Worm (Caenorhabditis elegans) whole organism, L1 larva: ENCODE data around the gene srbc-3.

Source experiments
- C34B4.2 ChIP-seq: sonication (generic microtip); optimal IDR thresholded peaks from 2 replicates; lab custom pipeline; 2017; ENCODE audit warnings: mild to moderate bottlenecking, missing genetic modification characterization, missing compliant biosample characterization
- F16B12.6 ChIP-seq: fragments of 150-350 bp; optimal IDR thresholded peaks from 2 replicates; lab custom pipeline; 2014; ENCODE audit warnings: missing biosample characterization, missing genetic modification characterization
- Y116A8C.19 ChIP-seq: sonication (generic microtip); optimal IDR thresholded peaks from 2 replicates; lab custom pipeline; 2016; ENCODE audit warnings: missing compliant biosample characterization, missing genetic modification characterization, borderline replicate concordance
- alr-1 ChIP-seq: fragments of 200-800 bp; sonication (Bioruptor generic); optimal IDR thresholded peaks from 2 replicates; lab custom pipeline; 2018; ENCODE audit warnings: borderline replicate concordance, mild to moderate bottlenecking, missing genetic modification characterization, missing compliant biosample characterization
- aly-2 ChIP-seq: fragments of 150-350 bp; optimal IDR thresholded peaks from 2 replicates; lab custom pipeline; 2014; ENCODE audit warnings: missing biosample characterization, missing genetic modification characterization
- blmp-1 ChIP-seq: fragments of 150-350 bp; optimal IDR thresholded peaks from 2 replicates; lab custom pipeline; 2014; ENCODE audit warnings: missing biosample characterization, missing genetic modification characterization
- ceh-63 ChIP-seq: fragments of 200-800 bp; sonication (Bioruptor generic); optimal IDR thresholded peaks from 2 replicates; lab custom pipeline; 2018; ENCODE audit warnings: mild to moderate bottlenecking, missing genetic modification characterization, missing compliant biosample characterization
- ceh-8 ChIP-seq: fragments of 200-800 bp; sonication (Bioruptor generic); optimal IDR thresholded peaks from 2 replicates; lab custom pipeline; 2018; ENCODE audit warnings: mild to moderate bottlenecking, missing genetic modification characterization, moderate library complexity, missing compliant biosample characterization
- ceh-82 ChIP-seq, 3 experiments: fragments of 150-350 bp in 1 of 3; sonication (generic microtip) in 2 of 3; optimal IDR thresholded peaks; 2 replicates each; lab custom pipeline; 2014 to 2017; ENCODE audit warnings: missing biosample characterization in 3 of 3, missing genetic modification characterization in 3 of 3
- ceh-88 ChIP-seq: fragments of 200-800 bp; sonication (Bioruptor generic); IDR thresholded peaks from 2 replicates; pipeline ENCODE4 v1.3.6; 2022; ENCODE audit warnings: missing genetic modification characterization, missing compliant biosample characterization
- ces-1 ChIP-seq: fragments of 150-350 bp; optimal IDR thresholded peaks from 2 replicates; lab custom pipeline; 2014; ENCODE audit warnings: missing biosample characterization, missing genetic modification reagents, missing genetic modification characterization
- dpl-1 ChIP-seq, 3 experiments: fragments of 150-350 bp in 2 of 3; sonication (generic microtip) in 1 of 3; optimal IDR thresholded peaks; 2 replicates each; lab custom pipeline; 2014 to 2017; ENCODE audit warnings: missing biosample characterization in 3 of 3, missing genetic modification characterization in 3 of 3, missing genetic modification reagents in 3 of 3
- efl-1 ChIP-seq, 4 experiments: fragments of 150-350 bp; optimal IDR thresholded peaks in 3 of 4; peaks in 1 of 4; 1 replicate in 1 of 4; 2 replicates in 3 of 4; lab custom pipeline; 2014; ENCODE audit warnings: missing biosample characterization in 2 of 4, missing genetic modification characterization in 2 of 4, missing genetic modification reagents in 2 of 4
- efl-3 ChIP-seq: fragments of 200-800 bp; sonication (Bioruptor generic); optimal IDR thresholded peaks from 2 replicates; lab custom pipeline; 2018; ENCODE audit warnings: mild to moderate bottlenecking, missing genetic modification characterization, missing compliant biosample characterization
- egl-13 ChIP-seq: sonication (generic microtip); optimal IDR thresholded peaks from 2 replicates; lab custom pipeline; 2016; ENCODE audit warnings: missing genotype, missing genetic modification reagents, missing genetic modification characterization, missing compliant biosample characterization
- elt-3 ChIP-seq, 6 experiments: fragments of 150-350 bp in 1 of 6; sonication (generic microtip); optimal IDR thresholded peaks; 2 replicates each; lab custom pipeline; 2017 to 2018; ENCODE audit warnings: missing biosample characterization in 6 of 6, missing genetic modification characterization in 6 of 6, inconsistent platforms in 1 of 6
- ets-5 ChIP-seq: fragments of 200-800 bp; sonication (Bioruptor generic); IDR thresholded peaks from 2 replicates; pipeline ENCODE4 v1.3.6; 2022; ENCODE audit warnings: missing genetic modification characterization, missing compliant biosample characterization
- fkh-10 ChIP-seq: sonication (generic microtip); optimal IDR thresholded peaks from 2 replicates; lab custom pipeline; 2017; ENCODE audit warnings: missing biosample characterization, missing genetic modification reagents, missing genetic modification characterization
- fkh-8 ChIP-seq: sonication (generic microtip); optimal IDR thresholded peaks from 2 replicates; lab custom pipeline; 2016; ENCODE audit warnings: mild to moderate bottlenecking, missing genetic modification characterization, missing compliant biosample characterization
- fos-1 ChIP-seq: fragments of 150-350 bp; optimal IDR thresholded peaks from 2 replicates; lab custom pipeline; 2014; ENCODE audit warnings: missing biosample characterization, missing genetic modification characterization
- grh-1 ChIP-seq: fragments of 200-800 bp; sonication (Bioruptor generic); IDR thresholded peaks from 2 replicates; pipeline ENCODE4 v1.3.6; 2022; ENCODE audit warnings: missing genetic modification reagents, missing genetic modification characterization, missing compliant biosample characterization
- hlh-17 ChIP-seq: fragments of 200-800 bp; sonication (Bioruptor generic); optimal IDR thresholded peaks from 2 replicates; lab custom pipeline; 2018; ENCODE audit warnings: missing genetic modification characterization, mild to moderate bottlenecking, missing compliant biosample characterization, moderate library complexity, borderline replicate concordance
- irx-1 ChIP-seq: sonication (generic microtip); optimal IDR thresholded peaks from 2 replicates; lab custom pipeline; 2016; ENCODE audit warnings: missing genetic modification characterization, missing compliant biosample characterization
- jun-1 ChIP-seq: fragments of 150-350 bp; optimal IDR thresholded peaks from 2 replicates; lab custom pipeline; 2014; ENCODE audit warnings: missing biosample characterization, missing genetic modification reagents, missing genetic modification characterization
- lin-14 ChIP-seq: fragments of 200-800 bp; sonication (Bioruptor generic); optimal IDR thresholded peaks from 2 replicates; lab custom pipeline; 2018; ENCODE audit warnings: mild to moderate bottlenecking, missing genetic modification characterization, moderate library complexity, missing compliant biosample characterization
- lin-39 ChIP-seq: fragments of 150-350 bp; optimal IDR thresholded peaks from 2 replicates; lab custom pipeline; 2014; ENCODE audit warnings: missing biosample characterization, missing genetic modification reagents, missing genetic modification characterization
- lir-3 ChIP-seq: sonication (generic microtip); optimal IDR thresholded peaks from 2 replicates; lab custom pipeline; 2016; ENCODE audit warnings: mild to moderate bottlenecking, missing genetic modification characterization, moderate library complexity, missing compliant biosample characterization; ENCODE audit not compliant: poor library complexity
- lsy-2 ChIP-seq, 2 experiments: fragments of 150-350 bp; optimal IDR thresholded peaks; 2 replicates each; lab custom pipeline; 2014; ENCODE audit warnings: missing biosample characterization in 2 of 2, missing genetic modification characterization in 2 of 2
- mab-9 ChIP-seq: fragments of 200-800 bp; sonication (Bioruptor generic); IDR thresholded peaks from 2 replicates; pipeline ENCODE4 v1.3.6; 2022; ENCODE audit warnings: missing genetic modification reagents, missing genetic modification characterization, missing compliant biosample characterization
- mep-1 ChIP-seq: fragments of 150-350 bp; optimal IDR thresholded peaks from 2 replicates; lab custom pipeline; 2014; ENCODE audit warnings: missing biosample characterization, missing genetic modification characterization
- nhr-12 ChIP-seq: sonication (generic microtip); optimal IDR thresholded peaks from 2 replicates; lab custom pipeline; 2017; ENCODE audit warnings: missing biosample characterization, missing genetic modification characterization
- nhr-19 ChIP-seq: fragments of 200-800 bp; sonication (Bioruptor generic); conservative IDR thresholded peaks from 2 replicates; pipeline ENCODE4 v1.3.6; 2022; ENCODE audit warnings: missing genetic modification characterization, missing compliant biosample characterization
- nhr-20 ChIP-seq: sonication (generic microtip); optimal IDR thresholded peaks from 2 replicates; lab custom pipeline; 2016; ENCODE audit warnings: mild to moderate bottlenecking, missing genetic modification characterization, missing compliant biosample characterization
- nhr-47 ChIP-seq: sonication (generic microtip); optimal IDR thresholded peaks from 2 replicates; lab custom pipeline; 2016; ENCODE audit warnings: mild to moderate bottlenecking, missing genetic modification characterization, moderate library complexity, missing compliant biosample characterization
- nhr-76 ChIP-seq: sonication (generic microtip); optimal IDR thresholded peaks from 2 replicates; lab custom pipeline; 2017; ENCODE audit warnings: missing biosample characterization, missing genetic modification characterization
- nhr-85 ChIP-seq: sonication (generic microtip); peaks from one replicate; lab custom pipeline; 2016; ENCODE audit warnings: missing genetic modification characterization, inconsistent platforms, missing compliant biosample characterization
- nhr-90 ChIP-seq: sonication (generic microtip); optimal IDR thresholded peaks from 2 replicates; lab custom pipeline; 2016; ENCODE audit warnings: mild to moderate bottlenecking, missing genetic modification characterization, missing compliant biosample characterization; ENCODE audit not compliant: poor library complexity
- pag-3 ChIP-seq: sonication (generic microtip); optimal IDR thresholded peaks from 2 replicates; lab custom pipeline; 2017; ENCODE audit warnings: missing genetic modification characterization, mild to moderate bottlenecking, missing compliant biosample characterization, antibody characterized with exemption, borderline replicate concordance; ENCODE audit not compliant: insufficient read depth
- pqm-1 ChIP-seq: sonication (generic microtip); optimal IDR thresholded peaks from 3 replicates; lab custom pipeline; 2017; ENCODE audit warnings: missing biosample characterization, missing genetic modification characterization
- skn-1 ChIP-seq: fragments of 150-350 bp; optimal IDR thresholded peaks from 2 replicates; lab custom pipeline; 2014; ENCODE audit warnings: missing biosample characterization, missing genetic modification characterization
- snu-23 ChIP-seq: sonication (generic microtip); optimal IDR thresholded peaks from 2 replicates; lab custom pipeline; 2016; ENCODE audit warnings: missing genetic modification characterization, missing compliant biosample characterization
- sox-4 ChIP-seq: sonication (generic microtip); optimal IDR thresholded peaks from 2 replicates; lab custom pipeline; 2016; ENCODE audit warnings: missing genetic modification characterization, missing compliant biosample characterization
- sptf-1 ChIP-seq: fragments of 150-350 bp; optimal IDR thresholded peaks from 2 replicates; lab custom pipeline; 2014; ENCODE audit warnings: missing biosample characterization, missing genetic modification characterization
- sup-37 ChIP-seq: fragments of 200-800 bp; sonication (Bioruptor generic); optimal IDR thresholded peaks from 2 replicates; lab custom pipeline; 2018; ENCODE audit warnings: mild to moderate bottlenecking, missing genetic modification characterization, missing compliant biosample characterization
- unc-130 ChIP-seq: fragments of 150-350 bp; optimal IDR thresholded peaks from 2 replicates; lab custom pipeline; 2017; ENCODE audit warnings: missing biosample characterization, missing genetic modification characterization, inconsistent platforms
- unc-30 ChIP-seq: sonication (generic microtip); optimal IDR thresholded peaks from 2 replicates; lab custom pipeline; 2017; ENCODE audit warnings: missing biosample characterization, missing genetic modification characterization
- unc-62 ChIP-seq: fragments of 150-350 bp; optimal IDR thresholded peaks from 2 replicates; lab custom pipeline; 2014; ENCODE audit warnings: missing biosample characterization, missing genetic modification reagents, missing genetic modification characterization
- unc-86 ChIP-seq: sonication (generic microtip); optimal IDR thresholded peaks from 2 replicates; lab custom pipeline; 2016; ENCODE audit warnings: missing genetic modification characterization, missing compliant biosample characterization
- vab-15 ChIP-seq: sonication (generic microtip); optimal IDR thresholded peaks from 2 replicates; lab custom pipeline; 2017; ENCODE audit warnings: missing genotype, mild to moderate bottlenecking, missing genetic modification characterization, missing compliant biosample characterization
- zag-1 ChIP-seq: fragments of 150-350 bp; optimal IDR thresholded peaks from 2 replicates; lab custom pipeline; 2014; ENCODE audit warnings: missing biosample characterization, missing genetic modification characterization
- ztf-11 ChIP-seq, 2 experiments: sonication (generic microtip); optimal IDR thresholded peaks; 2 replicates each; lab custom pipeline; 2016 to 2017; ENCODE audit warnings: missing genetic modification characterization in 2 of 2, missing biosample characterization in 1 of 2, missing compliant biosample characterization in 1 of 2

srbc-3 gene

ce11 chrV:3346434-3347019 lies 38.3 kb downstream of the srbc-3 start, which contains the start of gene fbxa-65:
TSS of gene fbxa-65 (minus strand) at chrV:3346484.
- TF ChIP-seq hlh-17 (GFP tag; lab: Kevin White, UChicago) (no peak), dpl-1 (GFP tag; optimal IDR thresholded peaks at IDR 0.05; lab: Kevin White, UChicago) (peak in 2 of 3 experiments; percentile 28 to 47), zag-1 (tag; lab: Kevin White, UChicago) (no peak), C34B4.2 (tag; lab: Kevin White, UChicago) (no peak), ceh-88 (GFP tag; lab: Robert Waterston, UW) (no peak), unc-62 (no peak), nhr-12 (tag; lab: Kevin White, UChicago) (no peak), ceh-8 (no peak), aly-2 (tag; lab: Kevin White, UChicago) (no peak), ceh-63 (GFP tag; lab: Kevin White, UChicago) (no peak), nhr-85 (peak; percentile 60), alr-1 (no peak), lin-39 (tag; lab: Kevin White, UChicago) (no peak), nhr-90 (tag; lab: Kevin White, UChicago) (no peak), unc-130 (tag; lab: Kevin White, UChicago) (no peak), fos-1 (tag; lab: Kevin White, UChicago) (no peak), fkh-8 (tag; lab: Kevin White, UChicago) (no peak), mab-9 (GFP tag; lab: Robert Waterston, UW) (no peak), nhr-47 (tag; lab: Kevin White, UChicago) (peak; percentile 14), mep-1 (tag; lab: Kevin White, UChicago) (peak; percentile 23), efl-3 (no peak), fkh-10 (GFP tag; lab: Kevin White, UChicago) (no peak), vab-15 (tag; lab: Kevin White, UChicago) (no peak), ces-1 (GFP tag; lab: Kevin White, UChicago) (no peak), blmp-1 (no peak), unc-86 (no peak), grh-1 (GFP tag; lab: Robert Waterston, UW) (no peak), ets-5 (GFP tag; lab: Robert Waterston, UW) (no peak), sptf-1 (tag; lab: Kevin White, UChicago) (no peak), sup-37 (GFP tag; lab: Kevin White, UChicago) (no peak), unc-30 (tag; lab: Kevin White, UChicago) (no peak), nhr-19 (GFP tag; lab: Robert Waterston, UW) (no peak), ceh-82 (tag; optimal IDR thresholded peaks at IDR 0.05; lab: Kevin White, UChicago) (no peak), elt-3 (tag; optimal IDR thresholded peaks at IDR 0.05; lab: Kevin White, UChicago) (no peak), jun-1 (no peak), lir-3 (tag; lab: Kevin White, UChicago) (no peak), snu-23 (GFP tag; lab: Kevin White, UChicago) (peak; percentile 19), ztf-11 (tag; optimal IDR thresholded peaks at IDR 0.05; lab: Kevin White, UChicago) (no peak), efl-1 (optimal IDR thresholded peaks at IDR 0.05; lab: Kevin White, UChicago) (peak; percentile 9 to 39), efl-1 (GFP tag; optimal IDR thresholded peaks at IDR 0.05 in 1 of 2; lab: Kevin White, UChicago) (peak; percentile 36 to 85), egl-13 (tag; lab: Kevin White, UChicago) (no peak), sox-4 (no peak), F16B12.6 (peak; percentile 79), irx-1 (tag; lab: Kevin White, UChicago) (no peak), nhr-20 (peak; percentile 35), pqm-1 (tag; lab: Kevin White, UChicago) (no peak), nhr-76 (tag; lab: Kevin White, UChicago) (no peak), lin-14 (GFP tag; lab: Kevin White, UChicago) (peak; percentile 34), pag-3 (tag; lab: Kevin White, UChicago) (no peak), skn-1 (tag; lab: Kevin White, UChicago) (no peak), lsy-2 (tag; optimal IDR thresholded peaks at IDR 0.05; lab: Kevin White, UChicago) (peak in 1 of 2 experiments; percentile 2), Y116A8C.19 (tag; lab: Kevin White, UChicago) (no peak)
